Fruit fly (Drosophila melanogaster) whole organism: ENCODE results near the gene fz4.

ENCODE experiments used
- CG8478 ChIP-seq: fragments of >200 bp; optimal IDR thresholded peaks from 2 replicates; lab custom pipeline; 2018; ENCODE audit warnings: inconsistent platforms
- EcR ChIP-seq, 2 experiments: fragments of >200 bp; optimal IDR thresholded peaks; 2 replicates each; lab custom pipeline; 2017; ENCODE audit warnings: missing biosample characterization in 2 of 2, missing genetic modification characterization in 2 of 2, missing genetic modification reagents in 2 of 2
- pan ChIP-seq: fragments of >200 bp; optimal IDR thresholded peaks from 2 replicates; lab custom pipeline; 2017
- usp ChIP-seq: fragments of >200 bp; optimal IDR thresholded peaks from 2 replicates; lab custom pipeline; 2017; ENCODE audit warnings: missing biosample characterization, missing genetic modification characterization, mixed read lengths

dm6 chrX:7086539-7086938 lies 23.6 kb downstream of the fz4 start:
- no peak for TF ChIP-seq EcR (GFP tag; optimal IDR thresholded peaks at IDR 0.05; lab: Kevin White, UChicago)
- TF ChIP-seq usp (GFP tag; lab: Kevin White, UChicago) = no peak
- no peak for TF ChIP-seq pan
- TF ChIP-seq CG8478 (lab: Kevin White, UChicago) = no peak
